Worm (Caenorhabditis elegans): ENCODE results near the gene vpat-1.

DNA sequence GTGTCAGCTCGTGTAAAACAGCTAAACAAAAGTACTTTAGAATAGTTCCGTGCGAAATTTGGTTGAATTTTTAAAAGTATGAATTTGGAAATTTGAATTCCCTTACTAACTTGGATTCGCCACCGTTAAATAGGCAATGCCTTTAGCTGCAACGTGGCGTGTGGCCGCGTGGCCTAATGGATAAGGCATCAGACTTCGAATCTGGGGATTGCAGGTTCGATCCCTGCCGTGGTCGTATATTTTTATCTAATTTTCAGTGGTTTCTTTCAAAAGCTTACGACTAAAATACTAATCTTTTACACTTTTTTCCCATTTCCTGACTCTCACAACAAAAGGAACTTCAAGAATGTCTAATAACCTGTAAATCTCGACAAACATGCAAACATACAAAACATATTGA is 43.7 kb upstream of the vpat-1 start:
- TF ChIP-seq ctbp-1 (GFP tag; IDR thresholded peaks at IDR 0.05): no peak
- TF ChIP-seq Y48G9A.11 (GFP tag; IDR thresholded peaks at IDR 0.05): no peak

All from whole organism, L4 larva.